Fruit fly (Drosophila melanogaster) ovary, adult (tissue): ENCODE data around the gene Rfx.
"Not testable (repeated sequence)": the region's sequence is repeated elsewhere in the genome, so short reads cannot be mapped to it uniquely, and the experiment has no call there.

Experiments used
- CG17801 ChIP-seq: fragments of 200-800 bp; optimal IDR thresholded peaks from 2 replicates; lab custom pipeline; 2019; ENCODE audit warnings: missing biosample characterization, mild to moderate bottlenecking, missing genetic modification characterization, moderate library complexity; ENCODE audit not compliant: partially characterized antibody

Gene Rfx

DNA sequence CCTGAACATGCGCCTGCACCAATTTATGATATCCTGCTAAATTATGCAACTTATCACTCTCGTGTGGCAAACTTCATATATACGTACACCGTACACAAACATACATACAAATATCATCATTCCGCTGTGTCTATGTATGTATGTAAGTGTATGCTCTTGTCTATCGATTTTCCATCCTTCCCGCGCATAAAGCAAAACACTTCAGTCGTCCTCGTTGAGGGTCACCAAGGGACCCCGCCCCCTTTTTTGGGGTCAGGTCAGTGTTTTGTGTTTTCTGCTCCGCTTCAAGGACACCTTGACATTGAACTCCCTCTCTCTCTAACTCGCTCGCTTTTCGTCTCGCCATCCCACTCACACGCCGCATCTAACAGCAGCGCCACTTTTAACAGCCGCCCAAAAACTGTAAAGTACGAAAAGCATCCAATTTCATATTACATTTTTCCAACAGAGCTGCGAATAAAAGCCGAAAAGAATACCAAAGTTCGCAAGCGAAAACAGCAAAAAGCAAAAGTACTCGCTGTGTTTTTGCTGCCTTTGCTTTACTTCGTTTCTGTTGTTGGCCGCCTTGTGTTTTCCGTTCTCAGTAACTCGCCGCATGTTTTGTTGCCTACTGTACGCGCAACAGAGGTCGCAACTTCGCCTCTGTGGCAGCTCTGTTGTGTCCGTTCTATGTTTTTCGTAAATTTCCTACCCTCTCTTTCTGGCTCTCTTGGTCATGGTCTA lies 21.9 kb downstream of the Rfx start:
- TF ChIP-seq CG17801 (GFP tag; lab: Kevin White, UChicago), result no peak

DNA sequence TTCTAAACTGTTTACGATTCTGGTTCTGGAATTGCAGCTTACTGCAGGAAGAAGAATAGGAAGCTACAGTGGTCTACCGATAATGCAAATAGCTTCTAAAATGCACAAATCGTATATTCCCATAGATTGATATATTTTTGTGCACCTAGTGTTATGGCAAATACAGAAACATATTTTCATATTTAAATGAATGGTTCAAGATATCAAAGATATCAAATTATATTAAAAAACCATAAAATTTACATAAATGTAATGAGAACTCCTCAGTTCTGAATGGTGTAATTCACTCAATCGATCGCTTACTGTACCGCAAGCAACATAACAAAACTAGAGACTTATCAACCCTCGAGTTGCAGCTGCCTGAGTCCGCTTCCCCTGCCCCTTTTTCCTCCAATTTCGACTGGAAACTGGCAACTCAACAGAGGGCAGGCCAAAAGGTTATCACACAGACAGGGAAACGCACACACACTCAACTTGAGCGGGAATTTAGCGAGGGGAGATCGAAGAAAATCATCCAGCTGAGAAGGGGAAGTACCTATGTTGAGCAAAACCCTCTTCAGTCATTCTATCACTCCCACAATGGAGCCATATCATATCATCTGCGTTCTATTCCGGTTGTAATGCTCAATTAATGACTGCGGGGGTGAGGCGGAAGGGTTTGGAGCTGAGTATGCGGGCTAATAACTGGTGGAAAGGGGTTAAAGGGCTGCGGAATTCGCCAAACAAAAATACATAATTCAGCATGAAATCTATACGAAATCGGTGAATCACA lies 23.8 kb downstream of the Rfx start:
- no peak for TF ChIP-seq CG17801 (GFP tag; lab: Kevin White, UChicago)

DNA sequence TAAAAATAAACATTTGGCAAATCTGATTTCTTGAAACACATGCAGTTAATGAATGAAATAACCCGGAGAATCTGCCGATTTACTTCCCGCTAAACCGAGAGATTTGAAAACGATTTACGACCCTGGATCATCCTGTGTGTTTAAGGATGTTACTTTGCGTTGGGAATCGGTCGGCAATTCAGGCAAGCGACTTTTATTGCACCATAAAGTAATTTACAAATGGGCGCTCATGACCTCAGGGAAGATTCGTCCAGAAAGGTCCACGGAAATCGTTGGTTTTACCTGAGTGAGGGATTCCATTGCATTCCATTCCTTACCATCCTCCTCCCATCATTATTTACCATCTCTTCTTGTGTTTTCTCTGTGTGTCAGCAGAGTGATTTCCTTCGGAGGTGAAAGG lies 25.0 kb downstream of the Rfx start:
- TF ChIP-seq CG17801 (GFP tag; lab: Kevin White, UChicago), result no peak

DNA sequence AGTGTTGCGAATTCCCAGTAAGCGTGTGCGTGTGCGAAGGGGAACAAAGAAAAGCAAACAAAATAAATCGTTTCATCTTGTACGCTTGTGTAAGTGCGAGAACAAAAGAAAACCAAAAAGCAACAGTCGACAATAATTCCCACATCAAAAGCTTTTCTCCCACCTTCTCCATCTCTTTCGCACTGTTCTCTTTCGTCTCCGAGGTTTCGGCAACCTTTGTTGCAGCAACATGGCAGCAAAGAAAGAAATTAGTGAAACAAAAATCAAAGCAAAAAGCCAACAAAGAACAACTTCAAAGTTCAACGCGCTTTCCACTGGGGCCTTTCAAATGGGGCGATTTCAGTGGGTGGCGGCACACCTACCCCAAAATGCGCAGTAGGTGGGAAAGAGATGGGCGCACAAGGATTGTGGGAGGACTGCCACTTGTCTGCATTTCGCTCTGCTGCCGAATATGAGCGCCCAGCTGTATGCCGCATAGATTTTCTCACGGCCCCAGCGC lies 25.9 kb downstream of the Rfx start:
- peak; percentile 96 for TF ChIP-seq CG17801 (GFP tag; lab: Kevin White, UChicago)

DNA sequence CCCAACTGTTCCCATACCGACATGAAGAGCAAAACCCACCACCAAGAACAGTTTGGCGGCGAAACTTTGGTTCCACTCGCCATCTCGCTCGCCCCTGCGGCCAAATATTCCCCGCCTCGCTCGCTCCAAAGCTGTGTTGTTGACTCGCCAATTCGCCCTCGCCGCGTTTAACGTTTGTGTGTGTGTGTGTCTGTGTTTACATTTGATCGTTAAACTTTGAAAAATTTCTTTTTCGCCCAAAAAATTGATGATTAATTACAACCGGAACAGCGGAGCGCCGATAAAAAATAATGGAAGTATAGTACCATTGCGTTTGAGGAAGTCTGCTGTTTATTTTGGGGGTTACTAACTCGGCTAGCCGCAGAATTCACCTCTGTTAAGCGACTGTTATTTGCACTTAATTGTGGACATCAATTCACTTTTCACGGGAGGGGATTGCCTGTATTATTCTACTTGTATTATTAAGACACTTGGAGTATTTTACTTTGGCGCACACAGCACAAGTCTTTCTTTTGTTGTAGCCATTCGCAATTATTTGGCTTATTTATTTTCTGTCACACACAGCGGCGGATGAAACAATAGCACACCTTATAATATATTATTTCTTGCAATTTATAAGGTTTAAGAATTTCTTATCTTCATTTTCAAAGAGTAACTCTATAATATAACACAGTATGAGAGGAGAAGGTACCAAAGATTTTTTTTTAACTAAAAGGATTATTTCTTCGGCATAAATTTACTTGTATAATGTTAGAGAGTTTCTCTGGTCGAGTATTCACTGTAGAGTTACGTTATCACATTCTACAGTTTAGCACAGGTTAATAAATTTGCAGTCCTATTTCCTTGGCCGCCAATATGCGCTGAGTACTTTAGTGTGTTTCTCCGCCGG lies 26.9 kb downstream of the Rfx start:
- TF ChIP-seq CG17801 (GFP tag; lab: Kevin White, UChicago), result peak; percentile 85

DNA sequence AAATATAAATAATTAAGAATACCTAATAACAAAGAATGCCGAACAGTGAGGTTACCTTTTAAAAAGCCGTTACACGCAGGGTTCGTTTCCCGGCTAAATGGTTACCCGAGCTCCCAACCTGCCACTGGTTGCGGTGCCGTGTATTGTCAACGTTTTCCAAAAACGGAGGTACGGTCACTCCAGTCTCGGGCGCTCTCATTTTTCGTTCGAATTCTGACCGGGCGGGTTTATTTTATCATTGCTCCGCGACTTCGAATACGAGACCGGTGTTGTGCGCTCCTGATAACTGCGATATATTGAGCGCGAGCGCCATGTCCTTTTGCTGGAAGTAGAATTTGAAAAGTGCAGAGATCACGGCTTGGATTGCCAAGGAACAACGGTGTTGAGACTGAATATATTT lies 27.9 kb downstream of the Rfx start, which contains the start of gene jumu:
TSS of gene jumu (plus strand) at position 196 of the 400 bp plus-strand sequence.
- no peak for TF ChIP-seq CG17801 (GFP tag; lab: Kevin White, UChicago)

DNA sequence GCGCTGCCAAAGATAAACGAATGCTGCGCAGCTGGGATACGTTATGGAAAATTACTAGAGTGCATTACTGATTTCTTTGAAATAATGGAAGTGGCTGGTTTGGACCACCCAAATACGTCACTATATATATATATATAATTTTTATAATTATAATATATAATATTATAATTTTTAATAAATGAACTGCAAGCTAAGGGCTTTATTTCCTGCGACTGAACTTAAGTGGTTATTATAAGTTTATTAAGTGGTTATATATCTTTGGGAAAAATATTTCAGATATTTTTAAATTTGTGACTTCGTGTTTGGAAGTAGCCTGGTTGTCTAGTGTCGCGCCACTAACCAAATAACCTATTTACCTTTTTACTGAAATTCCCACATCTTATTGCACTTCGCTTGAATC lies 29.4 kb downstream of the Rfx start, which contains the start of gene CG31406:
TSS of gene CG31406 (plus strand) at position 301 of the 400 bp plus-strand sequence.
- not testable (repeated sequence) for TF ChIP-seq CG17801 (GFP tag; lab: Kevin White, UChicago)

DNA sequence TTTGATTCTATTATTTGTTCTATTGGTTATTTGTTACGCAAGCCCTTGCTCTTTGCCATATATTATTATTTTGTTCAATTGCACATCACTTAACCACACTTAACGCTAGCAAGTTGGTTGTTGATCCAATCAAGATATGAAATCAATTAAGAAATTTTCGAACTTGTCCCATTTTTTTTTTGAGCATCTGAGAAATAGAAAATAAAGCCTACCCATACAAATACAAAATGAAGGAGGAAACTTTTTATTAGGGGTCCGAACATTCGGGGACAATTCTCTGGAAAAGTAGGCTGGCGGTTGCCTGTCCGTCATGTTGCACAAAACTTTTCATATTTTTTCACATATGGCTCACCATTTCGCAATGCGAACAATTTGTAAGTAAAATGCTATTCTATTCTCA lies 37.2 kb downstream of the Rfx start, which contains the start of gene CG18545:
TSS of gene CG18545 (plus strand) at position 301 of the 400 bp plus-strand sequence.
- not testable (repeated sequence) for TF ChIP-seq CG17801 (GFP tag; lab: Kevin White, UChicago)

DNA sequence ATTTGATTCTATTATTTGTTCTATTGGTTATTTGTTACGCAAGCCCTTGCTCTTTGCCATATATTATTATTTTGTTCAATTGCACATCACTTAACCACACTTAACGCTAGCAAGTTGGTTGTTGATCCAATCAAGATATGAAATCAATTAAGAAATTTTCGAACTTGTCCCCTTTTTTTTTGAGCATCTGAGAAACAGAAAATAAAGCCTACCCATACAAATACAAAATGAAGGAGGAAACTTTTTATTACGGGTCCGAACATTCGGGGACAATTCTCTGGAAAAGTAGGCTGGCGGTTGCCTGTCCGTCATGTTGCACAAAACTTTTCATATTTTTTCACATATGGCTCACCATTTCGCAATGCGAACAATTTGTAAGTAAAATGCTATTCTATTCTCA lies 39.8 kb downstream of the Rfx start, which contains the start of gene CG12592:
TSS of gene CG12592 (plus strand) at position 301 of the 400 bp plus-strand sequence.
- TF ChIP-seq CG17801 (GFP tag; lab: Kevin White, UChicago), result not testable (repeated sequence)

DNA sequence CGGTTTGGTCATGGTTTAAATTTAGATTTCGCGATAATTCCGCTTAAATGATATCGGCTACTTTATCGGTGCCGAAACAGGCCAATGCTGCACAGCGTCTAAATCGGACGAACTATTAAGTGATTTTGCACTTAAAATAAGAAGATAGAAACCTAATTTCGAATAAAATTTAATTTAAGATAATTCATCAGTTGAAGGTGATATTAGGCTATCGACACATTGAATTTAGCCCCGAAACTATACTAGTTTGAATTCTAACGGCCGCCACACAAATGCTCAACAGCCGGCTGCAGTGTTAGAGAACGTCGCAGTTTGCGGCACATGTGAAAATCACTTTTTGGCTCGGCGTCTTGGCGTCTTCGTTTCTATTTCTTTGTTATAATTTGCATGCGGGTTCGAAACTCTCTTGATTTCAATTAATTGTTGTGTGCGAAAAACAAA lies 45.0 kb downstream of the Rfx start, which contains the start of gene sle:
TSS of gene sle (plus strand) at position 293 of the 441 bp plus-strand sequence.
- TF ChIP-seq CG17801 (GFP tag; lab: Kevin White, UChicago), result peak; percentile 57

DNA sequence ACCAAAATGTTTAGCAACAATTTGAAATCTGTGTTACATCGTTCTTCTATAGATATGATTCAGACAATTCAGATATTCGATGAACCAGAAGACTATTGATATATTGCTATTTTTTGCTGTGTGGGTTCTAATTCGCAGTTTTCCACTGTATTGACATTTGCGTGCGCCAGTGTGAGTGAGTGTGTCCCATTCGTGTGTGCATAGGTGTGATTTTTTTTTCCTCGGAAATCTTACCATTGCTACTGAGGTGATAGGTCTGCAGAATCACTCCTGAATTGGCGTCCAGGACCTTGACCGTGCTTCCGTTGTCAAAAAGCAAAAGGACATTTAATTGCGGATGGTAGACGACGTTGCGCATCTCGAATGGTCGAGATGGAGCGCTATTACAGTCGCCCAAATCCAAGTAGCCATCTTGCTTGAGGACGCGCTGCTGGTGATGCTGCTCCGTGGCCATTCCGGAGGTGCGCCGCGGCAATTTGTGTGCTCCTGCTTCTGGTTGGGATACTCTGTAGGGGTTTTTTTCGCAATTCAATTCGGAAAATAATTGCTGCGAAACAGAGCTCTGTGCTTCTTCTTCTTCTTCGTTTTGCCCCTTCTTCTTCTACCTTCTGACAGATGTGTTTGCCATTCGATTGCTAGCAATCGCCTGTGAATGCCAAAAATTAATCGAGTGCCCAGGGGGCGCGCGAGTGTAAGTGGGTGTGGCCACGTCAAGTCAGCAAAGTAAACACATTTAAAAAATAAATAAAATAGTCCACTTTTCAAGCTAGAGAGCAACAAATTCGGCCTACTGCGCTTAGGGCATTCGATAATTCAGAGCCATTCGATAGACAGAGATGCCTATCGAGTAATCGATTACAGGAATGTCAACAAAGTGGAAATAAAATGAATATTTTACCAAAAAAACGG lies 46.9 kb downstream of the Rfx start, which contains the start of the genes Bruce and CG12818:
TSS of gene Bruce (minus strand) at position 620 of the 909 bp plus-strand sequence.
TSS of gene CG12818 (plus strand) at position 848 of the 909 bp plus-strand sequence.
- peak; percentile 35 for TF ChIP-seq CG17801 (GFP tag; lab: Kevin White, UChicago)
